Fruit fly (Drosophila melanogaster) Kc167 (cell line): Measurements from ENCODE around the gene Snoo.

ENCODE experiments used
- Myc ChIP-seq: fragments of >200 bp; optimal IDR thresholded peaks from 2 replicates; lab custom pipeline; 2017; ENCODE audit warnings: missing external identifiers
- Sin3A ChIP-seq: fragments of >200 bp; optimal IDR thresholded peaks from 2 replicates; lab custom pipeline; 2018; ENCODE audit warnings: missing external identifiers
- h ChIP-seq: fragments of >200 bp; optimal IDR thresholded peaks from 3 replicates; lab custom pipeline; 2018; ENCODE audit warnings: missing external identifiers
- insv ChIP-seq: fragments of >200 bp; optimal IDR thresholded peaks from 3 replicates; lab custom pipeline; 2018; ENCODE audit warnings: missing external identifiers
- psq ChIP-seq: fragments of >200 bp; optimal IDR thresholded peaks from 2 replicates; lab custom pipeline; 2017; ENCODE audit warnings: missing external identifiers
- ttk ChIP-seq: sonication (Bioruptor generic); optimal IDR thresholded peaks from 2 replicates; lab custom pipeline; 2017; ENCODE audit warnings: missing external identifiers

DNA sequence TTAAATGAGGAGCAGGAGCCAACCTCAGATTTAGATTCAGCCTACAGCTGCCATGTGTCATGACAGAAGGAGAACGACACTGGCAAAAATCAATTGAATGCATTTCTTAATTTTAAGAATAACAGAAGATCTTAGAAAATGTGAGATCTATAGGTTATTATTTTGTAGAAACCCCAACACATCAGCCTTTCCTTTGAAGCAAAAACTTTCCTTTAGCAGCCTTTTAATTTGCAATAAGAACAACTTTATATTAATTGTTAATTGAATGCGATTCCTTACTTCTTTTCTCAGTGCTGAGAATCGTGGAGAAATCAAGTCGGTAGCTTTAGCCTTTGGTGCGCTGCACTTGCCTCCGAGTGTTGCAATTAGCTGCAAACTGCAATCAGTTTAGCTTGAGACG lies 63.4 kb downstream of the Snoo start:
- TF ChIP-seq h (lab: Kevin White, UChicago) (no peak), insv (no peak), psq (no peak), Sin3A (lab: Kevin White, UChicago) (no peak), Myc (lab: Kevin White, UChicago) (no peak), ttk (lab: Kevin White, UChicago) (no peak)
